Worm (Caenorhabditis elegans) whole organism, L1 larva: ENCODE measurements around the gene riok-3.

Experiments used
- ceh-63 ChIP-seq: fragments of 200-800 bp; sonication (Bioruptor generic); optimal IDR thresholded peaks from 2 replicates; lab custom pipeline; 2018; ENCODE audit warnings: mild to moderate bottlenecking, missing genetic modification characterization, missing compliant biosample characterization
- egl-27 ChIP-seq, 2 experiments: fragments of 150-350 bp in 1 of 2; sonication (generic microtip); optimal IDR thresholded peaks; 3 replicates each; lab custom pipeline; 2017 to 2018; ENCODE audit warnings: missing biosample characterization in 2 of 2, missing genetic modification characterization in 2 of 2, missing genetic modification reagents in 2 of 2
- lin-13 ChIP-seq: fragments of 150-350 bp; optimal IDR thresholded peaks from 2 replicates; lab custom pipeline; 2014; ENCODE audit warnings: missing biosample characterization, missing genetic modification reagents, missing genetic modification characterization
- lsy-2 ChIP-seq, 2 experiments: fragments of 150-350 bp; optimal IDR thresholded peaks; 2 replicates each; lab custom pipeline; 2014; ENCODE audit warnings: missing biosample characterization in 2 of 2, missing genetic modification characterization in 2 of 2
- mdl-1 ChIP-seq, 2 experiments: fragments of 150-350 bp; optimal IDR thresholded peaks; 2 replicates each; lab custom pipeline; 2014 to 2017; ENCODE audit warnings: missing biosample characterization in 2 of 2, missing genetic modification characterization in 2 of 2, inconsistent platforms in 1 of 2
- nhr-237 ChIP-seq: fragments of 150-350 bp; optimal IDR thresholded peaks from 2 replicates; lab custom pipeline; 2014; ENCODE audit warnings: missing biosample characterization, missing genetic modification characterization
- pqm-1 ChIP-seq: sonication (generic microtip); optimal IDR thresholded peaks from 3 replicates; lab custom pipeline; 2017; ENCODE audit warnings: missing biosample characterization, missing genetic modification characterization
- unc-62 ChIP-seq: fragments of 150-350 bp; optimal IDR thresholded peaks from 2 replicates; lab custom pipeline; 2014; ENCODE audit warnings: missing biosample characterization, missing genetic modification reagents, missing genetic modification characterization

ce11 chrIII:9758848-9759247 is 46.0 kb downstream of the riok-3 start, which contains the start of gene rmd-1:
- no peak for TF ChIP-seq pqm-1
- TF ChIP-seq ceh-63 (GFP tag; lab: Kevin White, UChicago): no peak
- TF ChIP-seq mdl-1 (tag; optimal IDR thresholded peaks at IDR 0.05; lab: Kevin White, UChicago): no peak
- no peak for TF ChIP-seq egl-27 (tag; optimal IDR thresholded peaks at IDR 0.05; lab: Kevin White, UChicago)
- TF ChIP-seq lin-13 (GFP tag; lab: Kevin White, UChicago): no peak
- TF ChIP-seq unc-62 (GFP tag; lab: Kevin White, UChicago): no peak
- no peak for TF ChIP-seq lsy-2 (tag; optimal IDR thresholded peaks at IDR 0.05; lab: Kevin White, UChicago)
- TF ChIP-seq nhr-237 (tag; lab: Kevin White, UChicago): no peak
